Fruit fly (Drosophila melanogaster): ENCODE data around the gene CG17321.

- TF ChIP-seq Eip78C (GFP tag) = no peak
- TF ChIP-seq spab (GFP tag; optimal IDR thresholded peaks at IDR 0.05) = no peak
These were observed 22.2 kb upstream of the CG17321 start for dm6 chr2L:18822805-18823204.

Data from whole organism, prepupa.